Worm (Caenorhabditis elegans) whole organism, L4 larva: ENCODE data around the gene F08F8.10.

Experiments
- F10B5.3 ChIP-seq: sonication (generic microtip); optimal IDR thresholded peaks from 2 replicates; lab custom pipeline; 2016; ENCODE audit warnings: mild to moderate bottlenecking, missing genetic modification characterization, missing compliant biosample characterization
- T20F7.1 ChIP-seq: fragments of 200-800 bp; sonication (Bioruptor generic); optimal IDR thresholded peaks from 2 replicates; lab custom pipeline; 2018; ENCODE audit warnings: mild to moderate bottlenecking, missing genetic modification characterization, missing compliant biosample characterization
- ZK337.2 ChIP-seq: fragments of 200-800 bp; sonication (Bioruptor generic); IDR thresholded peaks from 2 replicates; pipeline ENCODE4 v1.3.6; 2022; ENCODE audit warnings: missing genetic modification reagents, missing genetic modification characterization, missing compliant biosample characterization
- ZK546.5 ChIP-seq, 2 experiments: sonication (generic microtip); optimal IDR thresholded peaks; 2 replicates each; lab custom pipeline; 2017; ENCODE audit warnings: missing biosample characterization in 2 of 2, missing genetic modification characterization in 2 of 2
- attf-4 ChIP-seq: sonication (generic microtip); optimal IDR thresholded peaks from 3 replicates; lab custom pipeline; 2017; ENCODE audit warnings: missing biosample characterization, missing genetic modification characterization
- ceh-20 ChIP-seq: fragments of 200-800 bp; sonication (Bioruptor generic); IDR thresholded peaks from 2 replicates; pipeline ENCODE4 v1.3.6; 2022; ENCODE audit warnings: missing genetic modification reagents, missing genetic modification characterization, missing compliant biosample characterization
- ceh-32 ChIP-seq: sonication (generic microtip); optimal IDR thresholded peaks from 2 replicates; lab custom pipeline; 2016; ENCODE audit warnings: mild to moderate bottlenecking, missing genetic modification characterization, missing compliant biosample characterization; ENCODE audit not compliant: poor library complexity
- ceh-82 ChIP-seq: sonication (generic microtip); optimal IDR thresholded peaks from 2 replicates; lab custom pipeline; 2017; ENCODE audit warnings: missing biosample characterization, missing genetic modification characterization
- ces-1 ChIP-seq: fragments of 150-350 bp; sonication (generic microtip); optimal IDR thresholded peaks from 4 replicates; lab custom pipeline; 2014; ENCODE audit warnings: missing biosample characterization, missing genetic modification reagents, missing genetic modification characterization
- ctbp-1 ChIP-seq: fragments of 200-800 bp; sonication (Bioruptor generic); IDR thresholded peaks from 2 replicates; pipeline ENCODE4 v1.3.6; 2022; ENCODE audit warnings: missing genetic modification reagents, missing genetic modification characterization, missing compliant biosample characterization
- daf-16 ChIP-seq, 3 experiments: sonication (generic microtip); optimal IDR thresholded peaks; 2 replicates each; lab custom pipeline; 2016 to 2017; ENCODE audit warnings: missing genetic modification characterization in 3 of 3, missing genetic modification reagents in 3 of 3, mild to moderate bottlenecking in 2 of 3, missing compliant biosample characterization in 2 of 3, missing biosample characterization in 1 of 3, moderate library complexity in 1 of 3
- daf-19 ChIP-seq: fragments of 200-800 bp; sonication (Bioruptor generic); conservative IDR thresholded peaks from 2 replicates; pipeline ENCODE4 v1.3.6; 2022; ENCODE audit warnings: missing genetic modification characterization, missing compliant biosample characterization
- daf-8 ChIP-seq: fragments of 200-800 bp; sonication (Bioruptor generic); IDR thresholded peaks from 2 replicates; pipeline ENCODE4 v1.3.6; 2022; ENCODE audit warnings: missing genetic modification characterization, missing compliant biosample characterization
- dpl-1 ChIP-seq: fragments of 150-350 bp; optimal IDR thresholded peaks from 2 replicates; lab custom pipeline; 2014; ENCODE audit warnings: missing biosample characterization, missing genetic modification reagents, missing genetic modification characterization
- duxl-1 ChIP-seq: sonication (generic microtip); optimal IDR thresholded peaks from 2 replicates; lab custom pipeline; 2016; ENCODE audit warnings: mild to moderate bottlenecking, missing genetic modification characterization, moderate library complexity, missing compliant biosample characterization; ENCODE audit not compliant: poor library complexity
- dve-1 ChIP-seq: sonication (generic microtip); optimal IDR thresholded peaks from 2 replicates; lab custom pipeline; 2017; ENCODE audit warnings: antibody characterized with exemption, mild to moderate bottlenecking, missing genetic modification characterization, missing compliant biosample characterization; ENCODE audit not compliant: insufficient read depth
- fkh-10 ChIP-seq: fragments of 150-350 bp; optimal IDR thresholded peaks from 2 replicates; lab custom pipeline; 2014; ENCODE audit warnings: missing biosample characterization, missing genetic modification reagents, missing genetic modification characterization
- hif-1 ChIP-seq, 2 experiments: sonication (generic microtip); optimal IDR thresholded peaks; 2 replicates each; lab custom pipeline; 2016 to 2017; ENCODE audit warnings: missing compliant biosample characterization in 2 of 2, missing genetic modification characterization in 2 of 2, missing genetic modification reagents in 2 of 2, missing genotype in 2 of 2, mild to moderate bottlenecking in 1 of 2
- hlh-11 ChIP-seq: fragments of 200-800 bp; sonication (Bioruptor generic); optimal IDR thresholded peaks from 2 replicates; lab custom pipeline; 2018; ENCODE audit warnings: mild to moderate bottlenecking, missing genetic modification characterization, missing compliant biosample characterization
- hlh-30 ChIP-seq: sonication (generic microtip); optimal IDR thresholded peaks from 2 replicates; lab custom pipeline; 2017; ENCODE audit warnings: antibody characterized with exemption, mild to moderate bottlenecking, missing genetic modification characterization, missing compliant biosample characterization; ENCODE audit not compliant: insufficient read depth
- lim-7 ChIP-seq: fragments of 200-800 bp; sonication (Bioruptor generic); IDR thresholded peaks from 2 replicates; pipeline ENCODE4 v1.3.6; 2022; ENCODE audit warnings: missing genetic modification characterization, missing compliant biosample characterization
- lin-38 ChIP-seq: fragments of 200-800 bp; sonication (Bioruptor generic); IDR thresholded peaks from 2 replicates; pipeline ENCODE4 v1.3.6; 2022; ENCODE audit warnings: missing genetic modification reagents, missing genetic modification characterization, missing compliant biosample characterization
- lir-3 ChIP-seq: sonication (generic microtip); optimal IDR thresholded peaks from 2 replicates; lab custom pipeline; 2016; ENCODE audit warnings: mild to moderate bottlenecking, missing genetic modification characterization, missing compliant biosample characterization
- lsy-2 ChIP-seq, 2 experiments: fragments of 150-350 bp in 1 of 2; sonication (generic microtip) in 1 of 2; optimal IDR thresholded peaks; 2 replicates each; lab custom pipeline; 2014 to 2017; ENCODE audit warnings: missing biosample characterization in 2 of 2, missing genetic modification characterization in 2 of 2
- madf-5 ChIP-seq, 2 experiments: fragments of 200-800 bp; sonication (Bioruptor generic); IDR thresholded peaks; 2 replicates each; pipeline ENCODE4 v1.3.6; 2022; ENCODE audit warnings: missing compliant biosample characterization in 2 of 2, missing genetic modification characterization in 2 of 2
- mdl-1 ChIP-seq, 2 experiments: fragments of 150-350 bp in 1 of 2; sonication (generic microtip) in 1 of 2; optimal IDR thresholded peaks; 2 replicates each; lab custom pipeline; 2014 to 2017; ENCODE audit warnings: missing biosample characterization in 2 of 2, missing genetic modification characterization in 2 of 2
- mes-2 ChIP-seq: sonication (generic microtip); optimal IDR thresholded peaks from 2 replicates; lab custom pipeline; 2016; ENCODE audit warnings: missing genotype, mild to moderate bottlenecking, missing genetic modification characterization, missing compliant biosample characterization; ENCODE audit not compliant: poor library complexity, severe bottlenecking
- mxl-2 ChIP-seq: fragments of 200-800 bp; sonication (Bioruptor generic); conservative IDR thresholded peaks from 2 replicates; pipeline ENCODE4 v1.3.6; 2022; ENCODE audit warnings: missing genetic modification reagents, missing genetic modification characterization, missing compliant biosample characterization
- nhr-28 ChIP-seq: fragments of 150-350 bp; optimal IDR thresholded peaks from 2 replicates; lab custom pipeline; 2014; ENCODE audit warnings: missing biosample characterization, missing genetic modification characterization
- nhr-42 ChIP-seq: fragments of 200-800 bp; sonication (Bioruptor generic); IDR thresholded peaks from 2 replicates; pipeline ENCODE4 v1.3.6; 2022; ENCODE audit warnings: missing genetic modification characterization, missing compliant biosample characterization
- nhr-6 ChIP-seq: fragments of 150-350 bp; optimal IDR thresholded peaks from 2 replicates; lab custom pipeline; 2014; ENCODE audit warnings: missing biosample characterization, missing genetic modification characterization
- unc-62 ChIP-seq, 3 experiments: fragments of 150-350 bp in 1 of 3; sonication (generic microtip); optimal IDR thresholded peaks in 2 of 3; peaks in 1 of 3; 1 replicate in 1 of 3; 2 replicates in 2 of 3; lab custom pipeline; 2014 to 2017; ENCODE audit warnings: missing biosample characterization in 3 of 3, missing genetic modification characterization in 3 of 3, missing genetic modification reagents in 3 of 3, missing genotype in 1 of 3
- zag-1 ChIP-seq: fragments of 150-350 bp; optimal IDR thresholded peaks from 2 replicates; lab custom pipeline; 2014; ENCODE audit warnings: missing biosample characterization, missing genetic modification characterization
- zfp-2 ChIP-seq: sonication (generic microtip); optimal IDR thresholded peaks from 2 replicates; lab custom pipeline; 2016; ENCODE audit warnings: mild to moderate bottlenecking, missing genetic modification characterization, missing compliant biosample characterization
- zip-2 ChIP-seq: fragments of 150-350 bp; optimal IDR thresholded peaks from 2 replicates; lab custom pipeline; 2014; ENCODE audit warnings: missing biosample characterization, missing genetic modification characterization

Gene F08F8.10

DNA sequence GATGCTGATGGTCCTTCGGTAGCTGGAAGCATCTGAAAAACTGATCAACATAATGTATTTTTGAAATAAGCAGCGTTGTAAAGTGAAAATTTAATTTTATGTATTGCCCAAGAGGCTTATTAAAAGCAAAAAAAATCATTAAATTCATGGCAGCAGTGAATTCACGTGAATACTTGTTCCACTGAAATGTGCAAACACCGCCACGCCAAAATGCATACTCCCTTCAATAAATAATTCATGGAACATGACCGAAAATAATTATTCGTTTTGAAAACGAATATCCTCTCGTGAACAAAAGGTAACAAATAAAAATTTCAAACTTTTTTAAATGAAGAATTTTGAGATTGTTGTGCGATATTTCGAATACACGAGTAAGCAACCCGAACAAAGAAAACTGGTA is at the start of gene F08F8.10:
Gene F08F8.10, minus strand, starts transcription at position 38 of the 400 bp plus-strand sequence.
- TF ChIP-seq F10B5.3 (tag; lab: Kevin White, UChicago), result no peak
- peak in 1 of 2 experiments; percentile 67 for TF ChIP-seq lsy-2 (tag; optimal IDR thresholded peaks at IDR 0.05; lab: Kevin White, UChicago)
- peak; percentile 91 for TF ChIP-seq hlh-30 (tag; lab: Kevin White, UChicago)
- peak; percentile 25 for TF ChIP-seq dve-1
- peak; percentile 31 for TF ChIP-seq nhr-28 (tag; lab: Kevin White, UChicago)
- TF ChIP-seq ceh-20, result no peak
- peak in 1 of 2 experiments; percentile 14 for TF ChIP-seq mdl-1 (tag; optimal IDR thresholded peaks at IDR 0.05; lab: Kevin White, UChicago)
- peak; percentile 4 for TF ChIP-seq hlh-11 (tag; lab: Kevin White, UChicago)
- no peak for TF ChIP-seq zfp-2 (tag; lab: Kevin White, UChicago)
- no peak for TF ChIP-seq fkh-10 (GFP tag; lab: Kevin White, UChicago)
- peak in 1 of 2 experiments; percentile 81 for TF ChIP-seq unc-62 (GFP tag; optimal IDR thresholded peaks at IDR 0.05 in 1 of 2; lab: Kevin White, UChicago)
- no peak for TF ChIP-seq unc-62 (tag; optimal IDR thresholded peaks at IDR 0.05; lab: Kevin White, UChicago)
- peak; percentile 71 for TF ChIP-seq mes-2 (tag; lab: Kevin White, UChicago)
- TF ChIP-seq daf-8 (GFP tag; lab: Robert Waterston, UW), result no peak
- TF ChIP-seq ZK337.2 (GFP tag; lab: Robert Waterston, UW), result no peak
- TF ChIP-seq attf-4 (tag; lab: Kevin White, UChicago), result no peak
- TF ChIP-seq dpl-1 (GFP tag; lab: Kevin White, UChicago), result peak; percentile 62
- no peak for TF ChIP-seq ceh-32
- no peak for TF ChIP-seq lim-7 (GFP tag; lab: Robert Waterston, UW)
- TF ChIP-seq daf-19, result 0 out of 2 replicates have a peak, but pooled peaks have one; percentile 38
- no peak for TF ChIP-seq duxl-1 (tag; lab: Kevin White, UChicago)
- peak; percentile 28 for TF ChIP-seq nhr-6 (tag; lab: Kevin White, UChicago)
- no peak for TF ChIP-seq lir-3 (tag; lab: Kevin White, UChicago)
- peak in 1 of 2 experiments; percentile 11 for TF ChIP-seq hif-1 (tag; optimal IDR thresholded peaks at IDR 0.05; lab: Kevin White, UChicago)
- TF ChIP-seq ctbp-1, result 0 out of 2 replicates have a peak, but pooled peaks have one; percentile 15
- no peak for TF ChIP-seq ZK546.5 (tag; optimal IDR thresholded peaks at IDR 0.05; lab: Kevin White, UChicago)
- no peak for TF ChIP-seq zag-1 (tag; lab: Kevin White, UChicago)
- TF ChIP-seq ceh-82 (tag; lab: Kevin White, UChicago), result no peak
- TF ChIP-seq nhr-42 (GFP tag; lab: Robert Waterston, UW), result no peak
- TF ChIP-seq T20F7.1 (GFP tag; lab: Kevin White, UChicago), result peak; percentile 54
- TF ChIP-seq zip-2 (tag; lab: Kevin White, UChicago), result no peak
- TF ChIP-seq lin-38 (GFP tag; lab: Robert Waterston, UW), result peak; percentile 56
- no peak for TF ChIP-seq madf-5 (GFP tag; IDR thresholded peaks at IDR 0.05; lab: Robert Waterston, UW)
- TF ChIP-seq mxl-2 (GFP tag; lab: Robert Waterston, UW), result no peak
- TF ChIP-seq daf-16 (GFP tag; optimal IDR thresholded peaks at IDR 0.05; lab: Kevin White, UChicago), result no peak
- peak; percentile 19 for TF ChIP-seq daf-16 (tag; optimal IDR thresholded peaks at IDR 0.05; lab: Kevin White, UChicago)

DNA sequence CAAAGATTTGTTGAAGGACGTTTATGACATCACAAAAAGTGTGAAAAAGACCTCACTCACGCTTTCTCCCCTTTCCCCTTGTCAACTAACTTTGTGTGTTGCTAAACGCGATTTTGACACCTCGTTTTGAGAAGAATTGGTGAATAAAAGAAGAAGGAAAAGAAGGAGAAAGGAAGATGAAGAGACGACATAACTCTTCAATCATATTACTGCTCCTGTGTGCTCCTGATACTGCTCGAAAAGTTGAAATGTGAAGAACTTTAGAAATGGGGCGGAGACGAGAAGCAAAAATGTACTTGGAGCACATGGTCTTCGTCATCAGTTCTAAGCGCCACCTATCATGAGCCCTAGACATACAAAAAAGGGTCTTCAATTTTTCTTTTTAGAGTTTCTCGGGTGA is 41.8 kb upstream of the F08F8.10 start:
- TF ChIP-seq fkh-10 (GFP tag; lab: Kevin White, UChicago) (peak; percentile 48), mdl-1 (tag; optimal IDR thresholded peaks at IDR 0.05; lab: Kevin White, UChicago) (no peak)
- TF ChIP-seq, all 104 proteins: peak for 1

DNA sequence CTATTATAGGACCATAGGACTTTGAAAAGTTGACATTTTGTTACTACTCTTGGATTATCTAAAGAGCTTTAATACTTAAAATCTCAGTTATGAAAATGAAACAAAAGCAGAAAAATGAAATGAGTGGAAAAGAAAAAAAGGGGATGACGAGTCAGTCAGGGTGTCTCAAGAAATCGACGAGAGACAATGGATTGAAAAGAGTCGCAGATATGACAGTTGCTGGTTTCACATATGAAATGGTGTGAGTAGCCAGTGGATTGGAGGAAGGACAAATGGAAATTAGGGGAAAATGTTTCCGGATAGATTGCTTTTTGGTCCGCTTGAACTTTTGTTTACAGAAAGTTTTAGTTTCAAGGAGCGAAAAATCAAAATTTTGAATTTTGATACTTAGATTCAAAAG is 40.0 kb upstream of the F08F8.10 start:
- TF ChIP-seq unc-62 (GFP tag; optimal IDR thresholded peaks at IDR 0.05 in 1 of 2; lab: Kevin White, UChicago), result peak in 1 of 2 experiments; percentile 89
- TF ChIP-seq unc-62 (tag; optimal IDR thresholded peaks at IDR 0.05; lab: Kevin White, UChicago), result no peak
- TF ChIP-seq ces-1 (GFP tag; lab: Kevin White, UChicago), result no peak
